Worm (Caenorhabditis elegans) whole organism, early embryonic: ENCODE measurements around the gene slc-36.2.

Source experiments
- B0310.2 ChIP-seq: sonication (generic microtip); optimal IDR thresholded peaks from 2 replicates; lab custom pipeline; 2016; ENCODE audit warnings: mild to moderate bottlenecking, missing genetic modification characterization, missing compliant biosample characterization
- F13C5.2 ChIP-seq: sonication (generic microtip); optimal IDR thresholded peaks from 2 replicates; lab custom pipeline; 2017; ENCODE audit warnings: mild to moderate bottlenecking, missing genetic modification characterization, inconsistent platforms, missing compliant biosample characterization
- aly-1 ChIP-seq: sonication (generic microtip); optimal IDR thresholded peaks from 2 replicates; lab custom pipeline; 2016; ENCODE audit warnings: missing genetic modification characterization, missing compliant biosample characterization
- ama-1 ChIP-seq: fragments of 150-350 bp; optimal IDR thresholded peaks from 2 replicates; lab custom pipeline; 2014
- ceh-13 ChIP-seq: fragments of 200-800 bp; sonication (Bioruptor generic); optimal IDR thresholded peaks from 2 replicates; lab custom pipeline; 2018; ENCODE audit warnings: mild to moderate bottlenecking, missing genetic modification characterization, missing compliant biosample characterization
- ceh-36 ChIP-seq: sonication (generic microtip); optimal IDR thresholded peaks from 2 replicates; lab custom pipeline; 2016; ENCODE audit warnings: missing genetic modification characterization, inconsistent platforms, missing compliant biosample characterization
- ets-7 ChIP-seq: sonication (generic microtip); optimal IDR thresholded peaks from 2 replicates; lab custom pipeline; 2016; ENCODE audit warnings: missing genotype, missing genetic modification characterization, missing compliant biosample characterization
- flt-1 ChIP-seq: fragments of 200-800 bp; sonication (Bioruptor generic); IDR thresholded peaks from 2 replicates; pipeline ENCODE4 v1.3.6; 2022; ENCODE audit warnings: missing genetic modification characterization, missing compliant biosample characterization
- hmbx-1 ChIP-seq: sonication (generic microtip); optimal IDR thresholded peaks from 2 replicates; lab custom pipeline; 2016; ENCODE audit warnings: mild to moderate bottlenecking, missing genetic modification characterization, missing compliant biosample characterization
- hmg-4 ChIP-seq: fragments of 200-800 bp; sonication (Bioruptor generic); optimal IDR thresholded peaks from 2 replicates; lab custom pipeline; 2018; ENCODE audit warnings: mild to moderate bottlenecking, missing genetic modification characterization, missing compliant biosample characterization
- hnd-1 ChIP-seq: sonication (generic microtip); optimal IDR thresholded peaks from 2 replicates; lab custom pipeline; 2016; ENCODE audit warnings: missing genetic modification characterization, missing compliant biosample characterization
- pes-1 ChIP-seq: fragments of 200-800 bp; sonication (Bioruptor generic); IDR thresholded peaks from 2 replicates; pipeline ENCODE4 v1.3.6; 2022; ENCODE audit warnings: missing genetic modification reagents, missing genetic modification characterization, missing compliant biosample characterization
- scrt-1 ChIP-seq: fragments of 200-800 bp; sonication (Bioruptor generic); IDR thresholded peaks from 2 replicates; pipeline ENCODE4 v1.3.6; 2022; ENCODE audit warnings: missing genetic modification characterization, missing compliant biosample characterization
- sea-1 ChIP-seq: fragments of 200-800 bp; sonication (Bioruptor generic); conservative IDR thresholded peaks from 2 replicates; pipeline ENCODE4 v1.3.6; 2022; ENCODE audit warnings: missing genetic modification characterization, missing compliant biosample characterization
- tbx-11 ChIP-seq: fragments of 200-800 bp; sonication (Bioruptor generic); IDR thresholded peaks from 2 replicates; pipeline ENCODE4 v1.3.6; 2022; ENCODE audit warnings: missing genetic modification characterization, missing compliant biosample characterization
- tbx-37 ChIP-seq: fragments of 200-800 bp; sonication (Bioruptor generic); conservative IDR thresholded peaks from 2 replicates; pipeline ENCODE4 v1.3.6; 2022; ENCODE audit warnings: missing genetic modification reagents, missing genetic modification characterization, missing compliant biosample characterization
- tra-4 ChIP-seq: sonication (generic microtip); optimal IDR thresholded peaks from 2 replicates; lab custom pipeline; 2017; ENCODE audit warnings: missing genetic modification characterization, missing compliant biosample characterization

slc-36.2 gene

ce11 chrII:522302-522701 lies at the start of gene slc-36.2:
TSS of gene slc-36.2 (plus strand) at chrII:522602.
- TF ChIP-seq ceh-13 (GFP tag; lab: Kevin White, UChicago): no peak
- no peak for TF ChIP-seq tbx-11 (GFP tag; lab: Robert Waterston, UW)
- TF ChIP-seq tbx-37 (GFP tag; lab: Robert Waterston, UW): no peak
- no peak for TF ChIP-seq hmg-4
- TF ChIP-seq ets-7: no peak
- TF ChIP-seq ceh-36 (tag; lab: Kevin White, UChicago): no peak
- TF ChIP-seq ama-1: no peak
- no peak for TF ChIP-seq aly-1
- no peak for TF ChIP-seq sea-1 (GFP tag; lab: Robert Waterston, UW)
- TF ChIP-seq hmbx-1 (tag; lab: Kevin White, UChicago): no peak
- no peak for TF ChIP-seq tra-4 (tag; lab: Kevin White, UChicago)
- no peak for TF ChIP-seq pes-1 (GFP tag; lab: Robert Waterston, UW)
- no peak for TF ChIP-seq F13C5.2 (tag; lab: Kevin White, UChicago)
- TF ChIP-seq flt-1 (GFP tag; lab: Robert Waterston, UW): no peak
- no peak for TF ChIP-seq hnd-1 (tag; lab: Kevin White, UChicago)

- TF ChIP-seq aly-1: no peak
- TF ChIP-seq B0310.2 (tag; lab: Kevin White, UChicago): no peak
- TF ChIP-seq tbx-37 (GFP tag; lab: Robert Waterston, UW): no peak
These were observed 49.2 kb upstream of the slc-36.2 start, which contains the start of gene W07E6.5 for ce11 chrII:473203-473602. TSS of gene W07E6.5 (plus strand) at chrII:473503.

ce11 chrII:475312-475711 lies 47.1 kb upstream of the slc-36.2 start:
- TF ChIP-seq aly-1 (no peak), flt-1 (GFP tag; lab: Robert Waterston, UW) (no peak), ceh-13 (GFP tag; lab: Kevin White, UChicago) (no peak), pes-1 (GFP tag; lab: Robert Waterston, UW) (no peak)

ce11 chrII:475890-476420 lies 46.4 kb upstream of the slc-36.2 start, which contains the start of gene nsun-1:
TSS of gene nsun-1 (minus strand) at chrII:475940.
- TF ChIP-seq ets-7 (peak; percentile 38), ceh-36 (tag; lab: Kevin White, UChicago) (no peak), tbx-37 (GFP tag; lab: Robert Waterston, UW) (peak; percentile 44; the same call in 1 of the 2 replicates), sea-1 (GFP tag; lab: Robert Waterston, UW) (peak; percentile 71), pes-1 (GFP tag; lab: Robert Waterston, UW) (0 out of 2 replicates have a peak, but pooled peaks have one; percentile 40), ceh-13 (GFP tag; lab: Kevin White, UChicago) (no peak), tbx-11 (GFP tag; lab: Robert Waterston, UW) (no peak), B0310.2 (tag; lab: Kevin White, UChicago) (no peak), aly-1 (no peak), hmbx-1 (tag; lab: Kevin White, UChicago) (no peak), hmg-4 (peak; percentile 55), scrt-1 (GFP tag; lab: Robert Waterston, UW) (no peak), tra-4 (tag; lab: Kevin White, UChicago) (no peak), ama-1 (no peak), hnd-1 (tag; lab: Kevin White, UChicago) (no peak), F13C5.2 (tag; lab: Kevin White, UChicago) (peak; percentile 27), flt-1 (GFP tag; lab: Robert Waterston, UW) (0 out of 2 replicates have a peak, but pooled peaks have one; percentile 5)

- TF ChIP-seq aly-1 (no peak), B0310.2 (tag; lab: Kevin White, UChicago) (no peak), ama-1 (no peak)
These were observed 38.0 kb upstream of the slc-36.2 start, which contains the start of the genes gldi-1 and prp-21 for ce11 chrII:484328-484916. TSS of gene gldi-1 (minus strand) at chrII:484378. TSS of gene prp-21 (plus strand) at chrII:484866.

- TF ChIP-seq hnd-1 (tag; lab: Kevin White, UChicago): no peak
- no peak for TF ChIP-seq hmg-4
- TF ChIP-seq scrt-1 (GFP tag; lab: Robert Waterston, UW): no peak
- no peak for TF ChIP-seq B0310.2 (tag; lab: Kevin White, UChicago)
- no peak for TF ChIP-seq aly-1
- TF ChIP-seq F13C5.2 (tag; lab: Kevin White, UChicago): no peak
- TF ChIP-seq ets-7: no peak
- no peak for TF ChIP-seq flt-1 (GFP tag; lab: Robert Waterston, UW)
- no peak for TF ChIP-seq hmbx-1 (tag; lab: Kevin White, UChicago)
These were observed 27.3 kb upstream of the slc-36.2 start, which contains the start of gene sms-5 for ce11 chrII:495124-495523. TSS of gene sms-5 (plus strand) at chrII:495424.

- TF ChIP-seq B0310.2 (tag; lab: Kevin White, UChicago) (no peak), hmbx-1 (tag; lab: Kevin White, UChicago) (no peak), F13C5.2 (tag; lab: Kevin White, UChicago) (no peak), scrt-1 (GFP tag; lab: Robert Waterston, UW) (no peak), tra-4 (tag; lab: Kevin White, UChicago) (no peak), ama-1 (no peak), hmg-4 (no peak), hnd-1 (tag; lab: Kevin White, UChicago) (no peak), ceh-36 (tag; lab: Kevin White, UChicago) (no peak), tbx-11 (GFP tag; lab: Robert Waterston, UW) (no peak), flt-1 (GFP tag; lab: Robert Waterston, UW) (no peak), aly-1 (no peak)
These were observed 19.8 kb upstream of the slc-36.2 start for ce11 chrII:502638-503037.

ce11 chrII:506069-506468 lies 16.3 kb upstream of the slc-36.2 start:
- TF ChIP-seq sea-1 (GFP tag; lab: Robert Waterston, UW): no peak
- no peak for TF ChIP-seq flt-1 (GFP tag; lab: Robert Waterston, UW)
- TF ChIP-seq F13C5.2 (tag; lab: Kevin White, UChicago): peak; percentile 57
